Worm (Caenorhabditis elegans) whole organism, young adult: ENCODE measurements around the gene F17C11.12.

Source experiments
- B0019.2 ChIP-seq: fragments of 200-800 bp; sonication (Bioruptor generic); conservative IDR thresholded peaks from 2 replicates; pipeline ENCODE4 v1.3.6; 2022; ENCODE audit warnings: missing genetic modification reagents, missing genetic modification characterization, missing compliant biosample characterization
- B0336.3 ChIP-seq: fragments of 200-800 bp; sonication (Bioruptor generic); IDR thresholded peaks from 2 replicates; pipeline ENCODE4 v1.3.6; 2022; ENCODE audit warnings: missing genetic modification characterization, missing compliant biosample characterization
- C06A6.2 ChIP-seq: fragments of 200-800 bp; sonication (Bioruptor generic); conservative IDR thresholded peaks from 2 replicates; pipeline ENCODE4 v1.3.6; 2022; ENCODE audit warnings: missing genetic modification characterization, missing compliant biosample characterization
- D2030.7 ChIP-seq: fragments of 200-800 bp; sonication (Bioruptor generic); IDR thresholded peaks from 2 replicates; pipeline ENCODE4 v1.3.6; 2022; ENCODE audit warnings: missing genetic modification reagents, missing genetic modification characterization, missing compliant biosample characterization
- F39B2.1 ChIP-seq: fragments of 200-800 bp; sonication (Bioruptor generic); IDR thresholded peaks from 2 replicates; pipeline ENCODE4 v1.3.6; 2022; ENCODE audit warnings: missing genetic modification reagents, missing genetic modification characterization, missing compliant biosample characterization
- F49E8.2 ChIP-seq: sonication (generic microtip); optimal IDR thresholded peaks from 3 replicates; lab custom pipeline; 2017; ENCODE audit warnings: missing genetic modification characterization, mild to moderate bottlenecking, missing compliant biosample characterization, antibody characterized with exemption, moderate library complexity; ENCODE audit not compliant: insufficient read depth
- F57A8.1 ChIP-seq: fragments of 200-800 bp; sonication (Bioruptor generic); optimal IDR thresholded peaks from 2 replicates; lab custom pipeline; 2018; ENCODE audit warnings: mild to moderate bottlenecking, missing genetic modification characterization, moderate library complexity, missing compliant biosample characterization
- T26A5.8 ChIP-seq: sonication (generic microtip); optimal IDR thresholded peaks from 2 replicates; lab custom pipeline; 2016; ENCODE audit warnings: missing genetic modification characterization, missing compliant biosample characterization
- Y53F4B.3 ChIP-seq: fragments of 200-800 bp; sonication (Bioruptor generic); IDR thresholded peaks from 2 replicates; pipeline ENCODE4 v1.3.6; 2022; ENCODE audit warnings: missing genetic modification reagents, missing genetic modification characterization, missing compliant biosample characterization
- Y53G8AR.9 ChIP-seq: fragments of 200-800 bp; sonication (Bioruptor generic); conservative IDR thresholded peaks from 2 replicates; pipeline ENCODE4 v1.3.6; 2022; ENCODE audit warnings: missing genetic modification reagents, missing genetic modification characterization, missing compliant biosample characterization
- Y56A3A.18 ChIP-seq: fragments of 200-800 bp; sonication (Bioruptor generic); IDR thresholded peaks from 2 replicates; pipeline ENCODE4 v1.3.6; 2022; ENCODE audit warnings: missing genetic modification reagents, missing genetic modification characterization, missing compliant biosample characterization
- Y79H2A.3 ChIP-seq: fragments of 200-800 bp; sonication (Bioruptor generic); conservative IDR thresholded peaks from 2 replicates; pipeline ENCODE4 v1.3.6; 2022; ENCODE audit warnings: missing genetic modification reagents, missing genetic modification characterization, missing compliant biosample characterization
- Y95B8A.8 ChIP-seq: fragments of 200-800 bp; sonication (Bioruptor generic); IDR thresholded peaks from 2 replicates; pipeline ENCODE4 v1.3.6; 2022; ENCODE audit warnings: missing genetic modification reagents, missing genetic modification characterization, missing compliant biosample characterization
- ZK185.1 ChIP-seq: sonication (generic microtip); optimal IDR thresholded peaks from 2 replicates; lab custom pipeline; 2016; ENCODE audit warnings: mild to moderate bottlenecking, missing genetic modification characterization, missing compliant biosample characterization; ENCODE audit not compliant: poor library complexity, severe bottlenecking
- cebp-2 ChIP-seq: fragments of 200-800 bp; sonication (Bioruptor generic); IDR thresholded peaks from 2 replicates; pipeline ENCODE4 v1.3.6; 2022; ENCODE audit warnings: missing genetic modification characterization, missing compliant biosample characterization
- chd-7 ChIP-seq: sonication (generic microtip); optimal IDR thresholded peaks from 2 replicates; lab custom pipeline; 2016; ENCODE audit warnings: mild to moderate bottlenecking, missing genetic modification characterization, moderate library complexity, missing compliant biosample characterization
- efl-1 ChIP-seq: fragments of 150-350 bp; optimal IDR thresholded peaks from 2 replicates; lab custom pipeline; 2014; ENCODE audit warnings: missing biosample characterization, missing genetic modification reagents, missing genetic modification characterization
- egl-18 ChIP-seq: fragments of 200-800 bp; sonication (Bioruptor generic); IDR thresholded peaks from 2 replicates; pipeline ENCODE4 v1.3.6; 2022; ENCODE audit warnings: missing genetic modification reagents, missing genetic modification characterization, missing compliant biosample characterization
- egl-44 ChIP-seq: fragments of 200-800 bp; sonication (Bioruptor generic); IDR thresholded peaks from 2 replicates; pipeline ENCODE4 v1.3.6; 2022; ENCODE audit warnings: missing genetic modification reagents, missing genetic modification characterization, missing compliant biosample characterization
- fkh-3 ChIP-seq: sonication (generic microtip); optimal IDR thresholded peaks from 2 replicates; lab custom pipeline; 2016; ENCODE audit warnings: mild to moderate bottlenecking, missing genetic modification characterization, missing compliant biosample characterization
- hrde-1 ChIP-seq: sonication (generic microtip); optimal IDR thresholded peaks from 2 replicates; lab custom pipeline; 2016; ENCODE audit warnings: missing genetic modification characterization, mild to moderate bottlenecking, missing compliant biosample characterization, moderate library complexity, missing genotype, missing genetic modification reagents, borderline replicate concordance
- hsf-1 ChIP-seq: fragments of 200-800 bp; sonication (Bioruptor generic); IDR thresholded peaks from 2 replicates; pipeline ENCODE4 v1.3.6; 2022; ENCODE audit warnings: missing genetic modification reagents, missing genetic modification characterization, missing compliant biosample characterization
- let-526 ChIP-seq: fragments of 200-800 bp; sonication (Bioruptor generic); IDR thresholded peaks from 2 replicates; pipeline ENCODE4 v1.3.6; 2022; ENCODE audit warnings: missing genetic modification reagents, missing genetic modification characterization, missing compliant biosample characterization
- lin-26 ChIP-seq: fragments of 200-800 bp; sonication (Bioruptor generic); IDR thresholded peaks from 2 replicates; pipeline ENCODE4 v1.3.6; 2022; ENCODE audit warnings: missing genetic modification reagents, missing genetic modification characterization, missing compliant biosample characterization
- lin-35 ChIP-seq, 3 experiments: fragments of 150-350 bp in 2 of 3; sonication (generic microtip) in 1 of 3; optimal IDR thresholded peaks; 2 replicates each; lab custom pipeline; 2014 to 2018; ENCODE audit warnings: missing biosample characterization in 3 of 3, missing genetic modification characterization in 3 of 3, missing genetic modification reagents in 3 of 3
- lin-40 ChIP-seq: sonication (generic microtip); optimal IDR thresholded peaks from 2 replicates; lab custom pipeline; 2016; ENCODE audit warnings: missing genetic modification characterization, mild to moderate bottlenecking, missing compliant biosample characterization, missing genotype, missing genetic modification reagents
- lin-54 ChIP-seq: fragments of 200-800 bp; sonication (Bioruptor generic); optimal IDR thresholded peaks from 2 replicates; lab custom pipeline; 2018; ENCODE audit warnings: mild to moderate bottlenecking, missing genetic modification characterization, missing compliant biosample characterization
- madf-10 ChIP-seq: sonication (generic microtip); optimal IDR thresholded peaks from 2 replicates; lab custom pipeline; 2016; ENCODE audit warnings: mild to moderate bottlenecking, missing genetic modification characterization, missing compliant biosample characterization
- mcd-1 ChIP-seq: fragments of 200-800 bp; sonication (Bioruptor generic); IDR thresholded peaks from 2 replicates; pipeline ENCODE4 v1.3.6; 2022; ENCODE audit warnings: missing genetic modification reagents, missing genetic modification characterization, missing compliant biosample characterization
- mel-28 ChIP-seq: sonication (generic microtip); optimal IDR thresholded peaks from 2 replicates; lab custom pipeline; 2016; ENCODE audit warnings: borderline replicate concordance, mild to moderate bottlenecking, missing genetic modification characterization, missing compliant biosample characterization
- mes-4 ChIP-seq: sonication (generic microtip); optimal IDR thresholded peaks from 2 replicates; lab custom pipeline; 2016; ENCODE audit warnings: missing genotype, missing genetic modification characterization, missing compliant biosample characterization
- mxl-1 ChIP-seq: sonication (generic microtip); optimal IDR thresholded peaks from 2 replicates; lab custom pipeline; 2016; ENCODE audit warnings: missing genetic modification characterization, missing compliant biosample characterization
- nfya-2 ChIP-seq: fragments of 200-800 bp; sonication (Bioruptor generic); IDR thresholded peaks from 2 replicates; pipeline ENCODE4 v1.3.6; 2022; ENCODE audit warnings: missing genetic modification reagents, missing genetic modification characterization, missing compliant biosample characterization
- nhr-90 ChIP-seq: sonication (generic microtip); optimal IDR thresholded peaks from 2 replicates; lab custom pipeline; 2016; ENCODE audit warnings: missing genotype, mild to moderate bottlenecking, missing genetic modification characterization, missing compliant biosample characterization
- pbrm-1 ChIP-seq: fragments of 200-800 bp; sonication (Bioruptor generic); IDR thresholded peaks from 2 replicates; pipeline ENCODE4 v1.3.6; 2022; ENCODE audit warnings: missing genetic modification reagents, missing genetic modification characterization, missing compliant biosample characterization
- rcor-1 ChIP-seq: fragments of 200-800 bp; sonication (Bioruptor generic); IDR thresholded peaks from 2 replicates; pipeline ENCODE4 v1.3.6; 2022; ENCODE audit warnings: missing genetic modification reagents, missing genetic modification characterization, missing compliant biosample characterization
- rec-8 ChIP-seq, 2 experiments: sonication (generic microtip); optimal IDR thresholded peaks; 2 replicates each; lab custom pipeline; 2016; ENCODE audit warnings: mild to moderate bottlenecking in 2 of 2, missing genetic modification characterization in 2 of 2, missing genetic modification reagents in 2 of 2, missing genotype in 2 of 2, missing biosample characterization in 1 of 2, missing compliant biosample characterization in 1 of 2, moderate library complexity in 1 of 2
- snpc-3.4 ChIP-seq: sonication (generic microtip); optimal IDR thresholded peaks from 2 replicates; lab custom pipeline; 2017; ENCODE audit warnings: missing genetic modification characterization, mild to moderate bottlenecking, missing compliant biosample characterization, antibody characterized with exemption, moderate library complexity, missing genotype, missing genetic modification reagents
- snpc-4 ChIP-seq, 5 experiments: fragments of 150-350 bp in 1 of 5; sonication (generic microtip) in 4 of 5; optimal IDR thresholded peaks; 2 replicates each; lab custom pipeline; 2014 to 2018; ENCODE audit warnings: missing genetic modification characterization in 5 of 5, missing biosample characterization in 3 of 5, antibody characterized with exemption in 2 of 5, mild to moderate bottlenecking in 2 of 5, missing compliant biosample characterization in 2 of 5, missing genotype in 2 of 5, moderate library complexity in 2 of 5, missing genetic modification reagents in 1 of 5
- somi-1 ChIP-seq: fragments of 200-800 bp; sonication (Bioruptor generic); optimal IDR thresholded peaks from 2 replicates; lab custom pipeline; 2018; ENCODE audit warnings: mild to moderate bottlenecking, missing genetic modification characterization, missing compliant biosample characterization
- sptf-2 ChIP-seq: fragments of 200-800 bp; sonication (Bioruptor generic); optimal IDR thresholded peaks from 2 replicates; lab custom pipeline; 2018; ENCODE audit warnings: mild to moderate bottlenecking, missing genetic modification characterization, missing compliant biosample characterization
- tlf-1 ChIP-seq: fragments of 200-800 bp; sonication (Bioruptor generic); optimal IDR thresholded peaks from 2 replicates; lab custom pipeline; 2018; ENCODE audit warnings: mild to moderate bottlenecking, missing genetic modification characterization, missing compliant biosample characterization
- zfh-2 ChIP-seq: fragments of 200-800 bp; sonication (Bioruptor generic); conservative IDR thresholded peaks from 2 replicates; pipeline ENCODE4 v1.3.6; 2022; ENCODE audit warnings: missing genetic modification reagents, missing genetic modification characterization, missing compliant biosample characterization
- zim-3 ChIP-seq: sonication (generic microtip); optimal IDR thresholded peaks from 2 replicates; lab custom pipeline; 2017; ENCODE audit warnings: mild to moderate bottlenecking, missing genetic modification characterization, moderate library complexity, missing compliant biosample characterization
- ztf-22 ChIP-seq: fragments of 200-800 bp; sonication (Bioruptor generic); optimal IDR thresholded peaks from 2 replicates; lab custom pipeline; 2018; ENCODE audit warnings: mild to moderate bottlenecking, missing genetic modification characterization, moderate library complexity, missing compliant biosample characterization
- ztf-25 ChIP-seq: fragments of 200-800 bp; sonication (Bioruptor generic); IDR thresholded peaks from 2 replicates; pipeline ENCODE4 v1.3.6; 2022; ENCODE audit warnings: missing genetic modification reagents, missing genetic modification characterization, missing compliant biosample characterization
- ztf-26 ChIP-seq: sonication (generic microtip); optimal IDR thresholded peaks from 2 replicates; lab custom pipeline; 2017; ENCODE audit warnings: missing genetic modification characterization, missing compliant biosample characterization
- ztf-3 ChIP-seq: fragments of 200-800 bp; sonication (Bioruptor generic); optimal IDR thresholded peaks from 2 replicates; lab custom pipeline; 2018; ENCODE audit warnings: mild to moderate bottlenecking, missing genetic modification characterization, missing compliant biosample characterization

Gene F17C11.12

ce11 chrV:10961448-10961870 lies 24.7 kb upstream of the F17C11.12 start (continued):
- no peak for TF ChIP-seq Y79H2A.3 (GFP tag; lab: Robert Waterston, UW)
- no peak for TF ChIP-seq rcor-1
- TF ChIP-seq lin-54 (GFP tag; lab: Kevin White, UChicago): no peak
- TF ChIP-seq Y53F4B.3 (GFP tag; lab: Robert Waterston, UW): no peak
- TF ChIP-seq let-526 (GFP tag; lab: Robert Waterston, UW): no peak
- peak; percentile 19 for TF ChIP-seq ZK185.1 (tag; lab: Kevin White, UChicago)
- TF ChIP-seq F49E8.2: no peak
- no peak for TF ChIP-seq snpc-3.4 (tag; lab: Kevin White, UChicago)
- TF ChIP-seq ztf-22 (GFP tag; lab: Kevin White, UChicago): no peak
- no peak for TF ChIP-seq nhr-90
- no peak for TF ChIP-seq mxl-1 (tag; lab: Kevin White, UChicago)
- TF ChIP-seq sptf-2 (GFP tag; lab: Kevin White, UChicago): no peak
- TF ChIP-seq T26A5.8: no peak
- TF ChIP-seq ztf-26 (tag; lab: Kevin White, UChicago): no peak
- TF ChIP-seq Y53G8AR.9: no peak
- TF ChIP-seq hsf-1: 0 out of 2 replicates have a peak, but pooled peaks have one; percentile 15
- TF ChIP-seq ztf-3: peak; percentile 26
- TF ChIP-seq madf-10 (tag; lab: Kevin White, UChicago): peak; percentile 12
- no peak for TF ChIP-seq egl-44 (GFP tag; lab: Robert Waterston, UW)
- no peak for TF ChIP-seq tlf-1
- TF ChIP-seq nfya-2 (GFP tag; lab: Robert Waterston, UW): no peak
- TF ChIP-seq F39B2.1 (GFP tag; lab: Robert Waterston, UW): no peak
- no peak for TF ChIP-seq mel-28 (tag; lab: Kevin White, UChicago)
- TF ChIP-seq lin-35 (GFP tag; optimal IDR thresholded peaks at IDR 0.05; lab: Kevin White, UChicago): no peak
- TF ChIP-seq chd-7 (tag; lab: Kevin White, UChicago): no peak
- no peak for TF ChIP-seq lin-26 (GFP tag; lab: Robert Waterston, UW)
- TF ChIP-seq fkh-3 (tag; lab: Kevin White, UChicago): no peak
- no peak for TF ChIP-seq B0019.2 (GFP tag; lab: Robert Waterston, UW)
- 0 out of 2 replicates have a peak, but pooled peaks have one; percentile 43 for TF ChIP-seq Y56A3A.18
- no peak for TF ChIP-seq efl-1
- TF ChIP-seq hrde-1: no peak
- peak; percentile 29; the same call in 1 of the 2 replicates for TF ChIP-seq mcd-1 (GFP tag; lab: Robert Waterston, UW)
- TF ChIP-seq zim-3 (tag; lab: Kevin White, UChicago): no peak
- TF ChIP-seq rec-8 (tag; optimal IDR thresholded peaks at IDR 0.05; lab: Kevin White, UChicago): no peak
- no peak for TF ChIP-seq D2030.7
- peak; percentile 52; the same call in 1 of the 2 replicates for TF ChIP-seq pbrm-1 (GFP tag; lab: Robert Waterston, UW)
- peak; percentile 34 for TF ChIP-seq lin-40 (tag; lab: Kevin White, UChicago)
- TF ChIP-seq somi-1 (GFP tag; lab: Kevin White, UChicago): peak; percentile 40
- peak; percentile 86 for TF ChIP-seq zfh-2 (GFP tag; lab: Robert Waterston, UW)
- no peak for TF ChIP-seq F57A8.1 (GFP tag; lab: Kevin White, UChicago)
- TF ChIP-seq Y95B8A.8: no peak
- TF ChIP-seq cebp-2 (GFP tag; lab: Robert Waterston, UW): no peak
- TF ChIP-seq B0336.3 (GFP tag; lab: Robert Waterston, UW): peak; percentile 36; the same call in 1 of the 2 replicates
- TF ChIP-seq egl-18: no peak
- TF ChIP-seq snpc-4 (GFP tag; optimal IDR thresholded peaks at IDR 0.05; lab: Kevin White, UChicago): no peak
- TF ChIP-seq snpc-4 (tag; optimal IDR thresholded peaks at IDR 0.05; lab: Kevin White, UChicago): peak in 1 of 4 experiments; percentile 23
- TF ChIP-seq C06A6.2: no peak
- TF ChIP-seq mes-4 (tag; lab: Kevin White, UChicago): no peak
- no peak for TF ChIP-seq ztf-25 (GFP tag; lab: Robert Waterston, UW)
